Fruit fly (Drosophila melanogaster): ENCODE data around the gene whe.

dm6 chrX:21387695-21388094 lies 14.9 kb downstream of the whe start, which contains the start of gene Ddx56:
- TF ChIP-seq psq (optimal IDR thresholded peaks at IDR 0.05): no peak
- no peak for TF ChIP-seq h (optimal IDR thresholded peaks at IDR 0.05)
- no peak for TF ChIP-seq ttk (optimal IDR thresholded peaks at IDR 0.05)
